Worm (Caenorhabditis elegans) whole organism, L3 larva: ENCODE data around the gene pals-39.

Experiments used
- R02D3.7 ChIP-seq: fragments of 150-350 bp; optimal IDR thresholded peaks from 2 replicates; lab custom pipeline; 2014; ENCODE audit warnings: missing biosample characterization, missing genetic modification characterization
- ama-1 ChIP-seq: fragments of 150-350 bp; optimal IDR thresholded peaks from 2 replicates; lab custom pipeline; 2018
- ceh-16 ChIP-seq: sonication (generic microtip); optimal IDR thresholded peaks from 2 replicates; lab custom pipeline; 2017; ENCODE audit warnings: missing biosample characterization, missing genetic modification characterization
- ceh-82 ChIP-seq: fragments of 150-350 bp; optimal IDR thresholded peaks from 2 replicates; lab custom pipeline; 2014; ENCODE audit warnings: missing biosample characterization, missing genetic modification characterization
- eor-1 ChIP-seq, 2 experiments: fragments of 150-350 bp; optimal IDR thresholded peaks; 2 replicates each; lab custom pipeline; 2014 to 2018; ENCODE audit warnings: missing biosample characterization in 2 of 2, missing genetic modification characterization in 2 of 2
- fos-1 ChIP-seq: fragments of 150-350 bp; optimal IDR thresholded peaks from 2 replicates; lab custom pipeline; 2014; ENCODE audit warnings: missing biosample characterization, missing genetic modification characterization
- lin-15B ChIP-seq: fragments of 150-350 bp; optimal IDR thresholded peaks from 2 replicates; lab custom pipeline; 2014; ENCODE audit warnings: missing biosample characterization, missing genetic modification characterization
- lin-39 ChIP-seq: fragments of 150-350 bp; optimal IDR thresholded peaks from 2 replicates; lab custom pipeline; 2018; ENCODE audit warnings: missing biosample characterization, missing genetic modification reagents, missing genetic modification characterization
- mdl-1 ChIP-seq: fragments of 150-350 bp; optimal IDR thresholded peaks from 2 replicates; lab custom pipeline; 2014; ENCODE audit warnings: missing biosample characterization, missing genetic modification characterization
- nhr-11 ChIP-seq: fragments of 150-350 bp; optimal IDR thresholded peaks from 2 replicates; lab custom pipeline; 2014; ENCODE audit warnings: missing biosample characterization, missing genetic modification characterization
- nhr-25 ChIP-seq: sonication (generic microtip); optimal IDR thresholded peaks from 2 replicates; lab custom pipeline; 2017; ENCODE audit warnings: missing biosample characterization, missing genetic modification characterization
- nhr-77 ChIP-seq: fragments of 150-350 bp; optimal IDR thresholded peaks from 2 replicates; lab custom pipeline; 2014; ENCODE audit warnings: missing biosample characterization, missing genetic modification characterization
- unc-62 ChIP-seq: fragments of 150-350 bp; sonication (generic microtip); optimal IDR thresholded peaks from 4 replicates; lab custom pipeline; 2014; ENCODE audit warnings: missing biosample characterization, missing genetic modification reagents, missing genetic modification characterization

DNA sequence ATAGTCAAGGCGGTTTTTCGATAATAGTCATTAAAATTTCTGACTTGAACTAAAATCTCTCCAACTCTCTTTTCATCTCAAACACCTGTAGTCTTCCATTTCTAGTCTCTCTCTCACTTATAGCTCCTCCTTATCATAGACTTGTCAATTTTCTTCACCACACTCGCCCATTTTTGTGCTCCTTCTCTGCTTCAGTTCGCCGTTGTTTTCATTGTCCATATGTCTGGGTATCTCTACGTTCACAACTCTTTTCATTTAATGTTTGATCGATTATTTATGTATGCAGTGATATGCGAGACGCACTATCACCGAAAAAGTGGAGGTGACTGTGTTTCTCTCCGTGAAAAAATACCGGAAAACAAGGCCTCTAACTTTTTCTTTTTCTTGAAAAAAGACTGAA lies 24.1 kb upstream of the pals-39 start:
- TF ChIP-seq ama-1 (lab: Kevin White, UChicago), result no peak
- no peak for TF ChIP-seq ceh-82 (tag; lab: Kevin White, UChicago)
- TF ChIP-seq eor-1 (tag; optimal IDR thresholded peaks at IDR 0.05; lab: Kevin White, UChicago), result no peak
- TF ChIP-seq nhr-11 (tag; lab: Kevin White, UChicago), result no peak
- TF ChIP-seq lin-15B (tag; lab: Kevin White, UChicago), result no peak
- no peak for TF ChIP-seq ceh-16
- TF ChIP-seq mdl-1, result no peak
- no peak for TF ChIP-seq nhr-25 (tag; lab: Kevin White, UChicago)
- no peak for TF ChIP-seq R02D3.7 (tag; lab: Kevin White, UChicago)
- no peak for TF ChIP-seq fos-1 (tag; lab: Kevin White, UChicago)
- TF ChIP-seq lin-39 (tag; lab: Kevin White, UChicago), result no peak
- no peak for TF ChIP-seq nhr-77 (tag; lab: Kevin White, UChicago)
- no peak for TF ChIP-seq unc-62 (GFP tag; lab: Kevin White, UChicago)
